Worm (Caenorhabditis elegans): ENCODE measurements around the gene insc-1.

The insc-1 gene

DNA sequence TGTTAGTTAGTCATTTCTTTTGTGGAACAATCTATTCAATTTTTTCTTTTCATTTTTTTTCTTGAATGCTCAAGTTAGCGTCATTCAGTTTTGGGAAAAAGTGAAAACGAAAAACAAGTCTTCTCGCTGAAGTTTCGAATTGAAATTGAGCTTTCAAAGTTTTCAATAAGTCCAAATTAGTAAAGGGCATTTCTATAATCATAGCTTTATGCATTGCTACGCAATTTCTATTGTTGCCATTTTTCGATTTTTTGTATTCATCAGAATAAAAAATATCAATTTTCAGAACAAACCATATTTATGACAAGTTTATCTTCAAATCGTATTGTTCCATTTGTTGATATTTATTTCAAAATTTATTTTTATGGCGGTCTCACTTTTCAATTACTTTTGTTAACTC lies 49.5 kb downstream of the insc-1 start, which contains the start of gene srd-55:
Gene srd-55, plus strand, starts transcription at position 301 of the 400 bp plus-strand sequence.
- TF ChIP-seq elt-2 (tag; optimal IDR thresholded peaks at IDR 0.05) (no peak), ama-1 (optimal IDR thresholded peaks at IDR 0.05) (no peak)

DNA sequence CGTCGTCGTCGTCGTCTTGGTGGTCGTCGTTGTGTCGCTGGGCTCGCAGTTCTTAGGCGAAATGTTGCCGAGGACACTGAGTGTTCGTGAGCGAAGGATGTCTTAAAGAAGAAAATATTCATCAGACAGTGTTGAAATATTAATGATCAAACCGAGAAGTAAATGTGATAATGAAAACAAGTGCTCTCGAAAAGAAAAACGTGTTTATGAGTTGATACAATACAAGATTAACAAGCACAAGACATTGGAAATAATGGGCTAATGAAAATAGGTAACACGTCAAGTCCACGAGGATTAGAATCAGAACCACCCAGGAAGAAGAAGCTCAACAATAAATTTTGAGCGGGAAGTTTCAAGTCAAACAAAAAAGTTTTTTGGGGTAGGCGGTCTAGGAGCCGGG lies 53.2 kb downstream of the insc-1 start, which contains the start of gene K02A2.5:
Gene K02A2.5, minus strand, starts transcription at position 101 of the 400 bp plus-strand sequence.
- no peak for TF ChIP-seq ets-4 (tag; optimal IDR thresholded peaks at IDR 0.05)
- no peak for TF ChIP-seq ceh-6 (GFP tag; optimal IDR thresholded peaks at IDR 0.05)
- no peak for TF ChIP-seq hlh-15 (tag; optimal IDR thresholded peaks at IDR 0.05)
- TF ChIP-seq ceh-19 (GFP tag; optimal IDR thresholded peaks at IDR 0.05): no peak
- no peak for TF ChIP-seq Y22D7AL.16 (tag; optimal IDR thresholded peaks at IDR 0.05)
- TF ChIP-seq unc-42 (tag; optimal IDR thresholded peaks at IDR 0.05): no peak
- no peak for TF ChIP-seq K02D7.2 (tag; optimal IDR thresholded peaks at IDR 0.05)
- TF ChIP-seq fax-1 (tag; optimal IDR thresholded peaks at IDR 0.05): no peak
- no peak for TF ChIP-seq ceh-30 (tag; optimal IDR thresholded peaks at IDR 0.05)
- no peak for TF ChIP-seq ahr-1 (tag; optimal IDR thresholded peaks at IDR 0.05)
- no peak for TF ChIP-seq sox-4 (tag; optimal IDR thresholded peaks at IDR 0.05)
- no peak for TF ChIP-seq tbx-7 (tag; optimal IDR thresholded peaks at IDR 0.05)
- no peak for TF ChIP-seq ceh-45 (GFP tag; IDR thresholded peaks at IDR 0.05)
- no peak for TF ChIP-seq unc-55 (GFP tag; optimal IDR thresholded peaks at IDR 0.05)
- no peak for TF ChIP-seq hlh-6 (tag; optimal IDR thresholded peaks at IDR 0.05)
- no peak for TF ChIP-seq madf-2 (tag; optimal IDR thresholded peaks at IDR 0.05)
- no peak for TF ChIP-seq lin-11 (tag; optimal IDR thresholded peaks at IDR 0.05)
